Fruit fly (Drosophila melanogaster) whole organism, pupa: ENCODE data around the gene CG10035.

Source experiments
- CG10348 ChIP-seq: fragments of 200-800 bp; sonication (Bioruptor generic); IDR thresholded peaks from 2 replicates; pipeline ENCODE4 v1.3.6; 2022; ENCODE audit warnings: missing biosample characterization, missing genetic modification characterization
- CG12605 ChIP-seq: fragments of 200-800 bp; sonication (Bioruptor generic); IDR thresholded peaks from 2 replicates; pipeline ENCODE4 v1.3.6; 2022; ENCODE audit warnings: missing biosample characterization, missing genetic modification characterization
- CG13204 ChIP-seq: fragments of 200-800 bp; sonication (Bioruptor generic); optimal IDR thresholded peaks from 2 replicates; lab custom pipeline; 2018; ENCODE audit warnings: missing biosample characterization, mild to moderate bottlenecking, missing genetic modification characterization, moderate library complexity
- CG14655 ChIP-seq: fragments of 200-800 bp; sonication (Bioruptor generic); optimal IDR thresholded peaks from 3 replicates; lab custom pipeline; 2017; ENCODE audit warnings: mild to moderate bottlenecking, missing biosample characterization, missing genetic modification reagents, missing genetic modification characterization
- CG15710 ChIP-seq: fragments of 200-800 bp; sonication (Bioruptor generic); optimal IDR thresholded peaks from 2 replicates; lab custom pipeline; 2018; ENCODE audit warnings: missing biosample characterization, mild to moderate bottlenecking, missing genetic modification characterization, moderate library complexity
- CG17806 ChIP-seq: fragments of 200-800 bp; sonication (Bioruptor generic); optimal IDR thresholded peaks from 2 replicates; lab custom pipeline; 2018; ENCODE audit warnings: missing biosample characterization, mild to moderate bottlenecking, missing genetic modification characterization, moderate library complexity
- CG32121 ChIP-seq: fragments of 200-800 bp; sonication (Bioruptor generic); IDR thresholded peaks from 2 replicates; pipeline ENCODE4 v1.3.6; 2022; ENCODE audit warnings: missing biosample characterization, missing genetic modification characterization
- CG34367 ChIP-seq: fragments of 200-800 bp; sonication (Bioruptor generic); optimal IDR thresholded peaks from 2 replicates; lab custom pipeline; 2018; ENCODE audit warnings: missing biosample characterization, mild to moderate bottlenecking, missing genetic modification characterization
- CG4496 ChIP-seq: fragments of 200-800 bp; sonication (Bioruptor generic); IDR thresholded peaks from 3 replicates; pipeline ENCODE4 v1.3.6; 2022; ENCODE audit warnings: missing biosample characterization, missing genetic modification characterization
- CG8159 ChIP-seq: fragments of 200-800 bp; sonication (Bioruptor generic); optimal IDR thresholded peaks from 3 replicates; lab custom pipeline; 2018; ENCODE audit warnings: missing biosample characterization, mild to moderate bottlenecking, missing genetic modification characterization, moderate library complexity
- CG8301 ChIP-seq: fragments of 200-800 bp; sonication (Bioruptor generic); optimal IDR thresholded peaks from 2 replicates; lab custom pipeline; 2018; ENCODE audit warnings: missing biosample characterization, mild to moderate bottlenecking, missing genetic modification characterization
- CG9948 ChIP-seq: fragments of 200-800 bp; sonication (Bioruptor generic); optimal IDR thresholded peaks from 2 replicates; lab custom pipeline; 2018; ENCODE audit warnings: missing biosample characterization, mild to moderate bottlenecking, missing genetic modification characterization, moderate library complexity
- D1 ChIP-seq: fragments of 200-800 bp; sonication (Bioruptor generic); optimal IDR thresholded peaks from 2 replicates; lab custom pipeline; 2018; ENCODE audit warnings: missing biosample characterization, mild to moderate bottlenecking, missing genetic modification characterization, moderate library complexity
- EcR ChIP-seq: fragments of 200-800 bp; sonication (Bioruptor generic); optimal IDR thresholded peaks from 3 replicates; lab custom pipeline; 2019; ENCODE audit warnings: missing biosample characterization, missing genetic modification characterization, mild to moderate bottlenecking, moderate library complexity, missing genetic modification reagents
- Ets98B ChIP-seq: fragments of 200-800 bp; sonication (Bioruptor generic); IDR thresholded peaks from 2 replicates; pipeline ENCODE4 v1.3.6; 2022; ENCODE audit warnings: missing biosample characterization, missing genetic modification characterization
- Pif1A ChIP-seq: fragments of 200-800 bp; sonication (Bioruptor generic); optimal IDR thresholded peaks from 3 replicates; lab custom pipeline; 2016; ENCODE audit warnings: missing biosample characterization, missing genetic modification characterization
- Pif1B ChIP-seq: fragments of 200-800 bp; sonication (Bioruptor generic); optimal IDR thresholded peaks from 3 replicates; lab custom pipeline; 2016; ENCODE audit warnings: missing biosample characterization, missing genetic modification characterization
- Snoo ChIP-seq: fragments of 200-800 bp; sonication (Bioruptor generic); optimal IDR thresholded peaks from 3 replicates; lab custom pipeline; 2017; ENCODE audit warnings: missing biosample characterization, mild to moderate bottlenecking, missing genetic modification characterization, inconsistent platforms
- fd96Ca ChIP-seq: fragments of 200-800 bp; sonication (Bioruptor generic); IDR thresholded peaks from 3 replicates; pipeline ENCODE4 v1.3.6; 2022; ENCODE audit warnings: missing biosample characterization, missing genetic modification characterization
- gl ChIP-seq: fragments of 200-800 bp; sonication (Bioruptor generic); optimal IDR thresholded peaks from 2 replicates; lab custom pipeline; 2018; ENCODE audit warnings: missing biosample characterization, mild to moderate bottlenecking, missing genetic modification characterization
- rn ChIP-seq: fragments of 200-800 bp; sonication (Bioruptor generic); IDR thresholded peaks from 2 replicates; pipeline ENCODE4 v1.3.6; 2022; ENCODE audit warnings: missing biosample characterization, missing genetic modification characterization

CG10035 gene

DNA sequence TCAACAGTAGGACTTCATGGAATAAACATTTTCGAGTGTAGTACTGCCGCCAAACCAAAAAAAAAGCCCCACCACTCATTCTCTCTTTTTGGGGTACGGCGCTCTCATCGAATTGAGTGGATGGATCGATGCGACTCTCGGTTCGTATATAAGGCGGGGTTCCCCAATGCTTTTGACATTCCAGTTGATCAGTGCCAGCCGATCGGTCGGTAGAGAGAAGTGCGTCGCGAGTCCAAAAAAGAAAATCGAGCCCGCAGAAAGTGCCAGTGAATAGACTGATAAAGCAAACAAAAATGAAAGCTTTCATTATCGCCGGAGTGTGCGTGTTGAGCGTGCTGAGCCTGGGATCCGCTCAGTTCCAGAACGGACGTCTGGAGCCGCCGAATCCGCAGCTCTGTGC lies 22.7 kb downstream of the CG10035 start, which contains the start of gene CG4115:
CG4115 (plus strand) TSS at position 172 of the 400 bp plus-strand sequence.
- no peak for TF ChIP-seq CG8301 (tag; lab: Kevin White, UChicago)
- TF ChIP-seq Ets98B, result peak; percentile 33; the same call in 1 of the 2 replicates

DNA sequence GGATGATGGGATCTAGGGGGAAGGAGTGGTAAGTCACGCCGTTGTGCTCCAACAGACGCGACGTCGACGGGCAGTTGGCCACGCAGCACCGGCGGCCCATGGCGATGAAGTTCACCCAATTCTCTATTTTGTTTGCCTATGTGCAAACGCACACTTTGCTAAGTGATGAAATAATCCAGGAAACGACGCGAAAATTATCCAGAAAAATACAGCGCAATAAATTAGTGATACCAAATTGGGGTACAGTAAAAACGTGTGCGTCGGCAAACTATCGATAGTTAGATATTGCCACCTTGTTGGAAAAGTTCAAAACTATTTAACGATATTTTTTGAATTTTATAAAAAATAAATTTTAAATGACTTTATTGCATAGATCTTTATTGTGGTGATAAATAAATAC lies 26.4 kb downstream of the CG10035 start, which contains the start of gene MBD-R2:
MBD-R2 (minus strand) TSS at position 222 of the 400 bp plus-strand sequence.
- TF ChIP-seq CG8159 (tag; lab: Kevin White, UChicago), result no peak
- no peak for TF ChIP-seq CG10348 (GFP tag; lab: Robert Waterston, UW)
- TF ChIP-seq Pif1B, result no peak
- TF ChIP-seq EcR (GFP tag; lab: Kevin White, UChicago), result no peak
- TF ChIP-seq CG4496 (GFP tag; lab: Robert Waterston, UW), result no peak
- no peak for TF ChIP-seq CG8301 (tag; lab: Kevin White, UChicago)
- TF ChIP-seq CG14655, result no peak
- no peak for TF ChIP-seq CG17806
- TF ChIP-seq CG13204 (GFP tag; lab: Kevin White, UChicago), result no peak
- no peak for TF ChIP-seq gl (tag; lab: Kevin White, UChicago)
- TF ChIP-seq CG32121 (GFP tag; lab: Robert Waterston, UW), result no peak
- no peak for TF ChIP-seq fd96Ca
- TF ChIP-seq CG12605 (GFP tag; lab: Robert Waterston, UW), result no peak
- TF ChIP-seq Pif1A (GFP tag; lab: Kevin White, UChicago), result no peak
- TF ChIP-seq CG34367 (tag; lab: Kevin White, UChicago), result no peak
- no peak for TF ChIP-seq CG15710 (tag; lab: Kevin White, UChicago)
- TF ChIP-seq CG9948 (tag; lab: Kevin White, UChicago), result no peak
- TF ChIP-seq, all 21 proteins: peak for 0

DNA sequence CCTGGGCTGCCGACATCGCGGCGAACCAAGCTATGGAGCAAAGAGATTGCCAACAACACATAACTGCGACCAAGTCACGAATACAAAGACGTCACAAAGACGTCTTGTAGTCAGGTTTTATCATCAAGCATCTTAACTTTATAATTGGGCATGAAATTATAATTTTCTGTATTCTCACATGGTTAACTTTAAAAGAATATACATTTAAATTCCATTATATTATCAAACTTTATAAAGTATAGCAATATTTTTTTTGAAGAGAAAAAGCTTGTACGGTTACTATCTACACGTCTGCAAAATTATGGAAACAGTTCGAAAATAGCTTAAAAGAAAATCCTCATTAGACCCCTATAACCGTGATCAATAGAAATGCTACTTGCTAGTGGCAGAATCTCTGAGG lies 30.5 kb downstream of the CG10035 start, which contains the start of gene CG10041:
CG10041 (minus strand) TSS at position 101 of the 400 bp plus-strand sequence.
- TF ChIP-seq gl (tag; lab: Kevin White, UChicago), result no peak
- no peak for TF ChIP-seq CG34367 (tag; lab: Kevin White, UChicago)
- no peak for TF ChIP-seq Pif1B
- no peak for TF ChIP-seq CG8159 (tag; lab: Kevin White, UChicago)
- TF ChIP-seq CG13204 (GFP tag; lab: Kevin White, UChicago), result no peak
- TF ChIP-seq CG10348 (GFP tag; lab: Robert Waterston, UW), result no peak
- TF ChIP-seq CG4496 (GFP tag; lab: Robert Waterston, UW), result no peak
- no peak for TF ChIP-seq fd96Ca
- no peak for TF ChIP-seq CG14655
- no peak for TF ChIP-seq Ets98B
- TF ChIP-seq CG12605 (GFP tag; lab: Robert Waterston, UW), result no peak
- TF ChIP-seq CG8301 (tag; lab: Kevin White, UChicago), result no peak
- no peak for TF ChIP-seq rn (GFP tag; lab: Robert Waterston, UW)
- no peak for TF ChIP-seq Pif1A (GFP tag; lab: Kevin White, UChicago)
- no peak for TF ChIP-seq CG17806
- TF ChIP-seq EcR (GFP tag; lab: Kevin White, UChicago), result no peak
- no peak for TF ChIP-seq CG9948 (tag; lab: Kevin White, UChicago)
- no peak for TF ChIP-seq Snoo
- no peak for TF ChIP-seq CG15710 (tag; lab: Kevin White, UChicago)
- no peak for TF ChIP-seq CG32121 (GFP tag; lab: Robert Waterston, UW)

DNA sequence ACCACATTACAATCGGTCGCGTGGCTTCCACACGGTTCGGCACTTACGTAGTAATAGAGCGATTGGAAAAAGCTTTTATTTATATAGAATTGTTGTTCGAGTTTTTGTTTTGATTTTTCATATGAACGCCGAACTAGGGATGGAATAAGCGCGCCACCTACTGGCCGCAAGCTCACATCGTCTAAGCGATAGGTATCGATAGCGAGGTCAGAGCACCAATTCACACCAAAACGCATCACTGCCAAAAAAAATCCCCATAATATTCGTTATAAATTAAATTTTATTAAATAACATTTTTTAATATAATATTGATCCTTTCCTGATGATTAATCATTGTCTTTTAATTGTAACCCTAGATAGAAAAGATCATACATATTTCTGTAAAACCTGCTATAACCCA lies 32.0 kb downstream of the CG10035 start, which contains the start of gene CG10038:
CG10038 (minus strand) TSS at position 148 of the 400 bp plus-strand sequence.
- peak; percentile 55 for TF ChIP-seq D1 (tag; lab: Kevin White, UChicago)
- no peak for TF ChIP-seq CG10348 (GFP tag; lab: Robert Waterston, UW)
- TF ChIP-seq CG17806, result peak; percentile 5
- TF ChIP-seq CG34367 (tag; lab: Kevin White, UChicago), result no peak
- no peak for TF ChIP-seq Snoo
- peak; percentile 35; the same call in 1 of the 3 replicates for TF ChIP-seq CG4496 (GFP tag; lab: Robert Waterston, UW)

DNA sequence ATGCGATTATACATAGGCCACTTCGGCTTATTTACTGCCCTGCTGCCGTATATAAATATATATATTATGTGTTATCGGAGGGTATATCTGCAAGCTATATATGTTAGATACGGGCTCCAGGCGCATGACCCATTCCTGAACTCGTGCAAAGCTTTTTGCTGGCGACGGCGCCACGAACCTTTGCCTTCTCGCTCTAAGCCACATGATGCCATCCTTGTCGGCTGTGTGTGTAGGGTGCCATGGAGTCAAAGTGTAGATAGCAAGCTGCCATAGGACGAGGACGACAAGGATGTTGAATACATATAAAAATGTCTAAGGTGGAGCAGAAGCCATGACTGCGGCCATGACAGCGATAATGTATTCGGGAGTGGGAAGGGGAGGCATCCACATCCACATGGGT lies 34.8 kb downstream of the CG10035 start:
- no peak for TF ChIP-seq CG14655
- TF ChIP-seq CG17806, result no peak
- no peak for TF ChIP-seq CG8301 (tag; lab: Kevin White, UChicago)
- TF ChIP-seq CG15710 (tag; lab: Kevin White, UChicago), result no peak

DNA sequence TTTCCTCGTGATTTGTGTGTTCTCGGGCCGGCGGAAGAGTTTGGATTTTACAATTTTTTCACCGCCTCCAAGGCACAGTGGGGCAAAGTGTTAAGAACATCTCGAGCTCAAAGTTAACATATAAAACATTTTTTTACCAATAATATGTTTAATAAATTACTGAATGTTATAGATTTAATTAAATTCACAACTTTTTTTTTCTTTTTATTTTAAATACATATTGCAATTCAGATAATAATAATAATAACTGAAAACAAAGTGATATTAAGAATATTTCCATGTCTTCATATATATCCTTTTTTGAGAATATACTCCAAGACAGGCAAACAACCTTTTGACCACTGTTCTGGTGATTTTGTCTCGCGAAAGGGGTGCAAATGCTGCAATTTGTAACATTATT lies 36.5 kb downstream of the CG10035 start:
- TF ChIP-seq CG8301 (tag; lab: Kevin White, UChicago) (no peak), gl (tag; lab: Kevin White, UChicago) (no peak), Pif1A (GFP tag; lab: Kevin White, UChicago) (no peak), CG8159 (tag; lab: Kevin White, UChicago) (peak; percentile 15)
- TF ChIP-seq, all 21 proteins: peak for 1

DNA sequence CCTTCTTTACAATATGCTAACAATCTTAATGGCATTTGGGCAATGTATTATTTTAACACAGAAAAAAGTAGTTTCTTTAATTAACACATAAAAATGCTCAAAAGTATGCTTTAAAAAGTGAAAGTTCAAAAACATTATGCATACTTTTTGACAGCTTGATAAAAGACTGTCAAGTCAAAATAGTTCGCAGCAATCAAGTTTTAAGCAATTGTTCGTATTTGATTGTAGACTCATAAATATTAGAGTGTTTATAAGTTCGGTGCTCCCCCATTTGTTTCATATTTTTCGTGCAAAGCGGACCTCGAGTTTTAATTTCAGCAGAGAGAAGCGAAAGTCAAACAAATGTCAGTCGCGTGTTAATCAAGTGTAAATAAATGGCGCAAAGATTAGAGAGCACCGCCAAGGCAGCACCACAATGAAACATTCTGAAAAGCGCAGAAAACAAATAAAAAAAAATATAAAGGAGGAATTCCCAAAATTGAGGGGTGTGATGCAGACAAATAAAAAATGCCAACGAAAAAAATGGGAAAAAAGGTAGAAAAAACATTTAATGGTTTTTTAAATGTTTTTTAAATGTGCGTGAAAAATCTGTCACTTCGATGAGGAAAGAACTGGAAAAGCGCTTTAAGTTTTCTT lies 37.5 kb downstream of the CG10035 start:
- TF ChIP-seq fd96Ca (no peak), CG8301 (tag; lab: Kevin White, UChicago) (no peak)
